Fruit fly (Drosophila melanogaster): ENCODE measurements around the gene CG4374.
A peak's percentile ranks its signal among the peaks of the same experiment; 100 is the strongest.

Gene CG4374

DNA sequence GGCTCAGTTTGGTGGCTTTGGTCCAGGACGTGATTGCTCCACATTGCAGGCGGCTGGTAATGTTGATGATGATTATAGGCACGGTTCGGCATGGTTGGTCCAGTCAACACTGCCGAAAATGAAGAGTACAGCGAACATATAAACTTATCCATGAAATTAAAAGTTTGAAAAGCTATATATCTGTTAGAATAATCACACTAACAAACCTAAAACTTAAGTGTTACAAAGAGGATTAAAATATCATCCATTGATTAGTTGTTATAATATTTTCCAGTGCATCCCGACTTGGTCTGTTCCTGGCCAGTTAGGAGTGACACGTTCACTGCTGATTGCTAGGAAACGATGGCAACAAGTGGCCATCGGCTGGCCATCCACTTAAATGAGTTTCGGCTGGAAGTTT, 72.4 kb downstream of the CG4374 start:
- TF ChIP-seq CG17801 (GFP tag; optimal IDR thresholded peaks at IDR 0.05; ENCODE audit: partially characterized antibody): no peak

DNA sequence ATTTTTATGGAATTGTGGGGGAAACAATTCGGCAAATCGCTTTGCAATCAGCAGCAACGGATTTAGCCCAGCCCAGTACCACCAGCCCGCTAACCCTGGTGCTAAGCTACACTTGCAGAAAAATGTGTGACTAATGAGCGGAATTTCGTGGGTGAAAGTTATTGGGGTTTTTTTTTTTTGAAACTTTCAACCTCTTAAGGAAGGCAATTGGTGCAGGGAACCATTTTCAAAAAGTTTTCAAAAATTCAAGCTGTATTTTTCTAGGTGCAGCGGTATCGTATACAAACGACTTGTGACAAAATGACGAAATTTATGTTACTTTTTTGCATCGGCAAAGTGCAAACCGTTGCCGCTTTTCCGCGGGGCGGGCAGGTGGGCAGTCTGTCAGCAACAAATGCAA, 73.1 kb downstream of the CG4374 start:
- no peak for TF ChIP-seq CG17801 (GFP tag; optimal IDR thresholded peaks at IDR 0.05; ENCODE audit: partially characterized antibody)

DNA sequence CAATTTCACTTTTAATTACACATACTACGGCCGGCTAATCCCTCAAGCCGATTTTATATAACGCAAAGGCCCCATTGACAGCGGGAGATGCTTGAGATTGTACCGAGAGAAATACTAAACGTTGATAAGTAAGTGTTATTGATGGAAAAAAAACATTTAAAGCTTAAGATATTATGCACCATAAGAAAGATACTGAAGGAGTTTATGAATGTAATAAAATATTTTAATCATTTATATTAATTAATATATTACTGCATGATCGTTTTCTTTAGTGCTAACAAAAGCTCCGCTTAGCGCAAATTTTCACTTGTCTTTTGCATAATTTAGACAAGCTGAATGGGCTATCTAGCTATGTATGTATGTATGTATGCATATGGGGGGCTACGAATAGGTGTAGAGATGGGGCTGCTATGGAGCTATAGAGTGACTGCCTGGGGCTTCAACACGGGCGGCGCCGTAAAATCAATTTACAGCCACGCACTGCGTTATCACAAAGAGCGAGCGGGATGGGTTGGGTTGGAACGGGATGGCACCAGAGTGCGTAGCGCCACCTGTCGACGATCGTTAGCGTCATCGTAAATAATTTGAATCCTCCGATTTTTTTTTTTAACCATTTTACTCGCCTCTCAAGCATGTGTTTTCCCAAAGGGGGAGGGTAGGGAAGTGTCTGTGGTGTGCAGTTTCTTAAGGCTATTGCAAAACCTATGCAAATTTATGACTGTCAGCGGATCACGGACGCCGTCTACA, 75.4 kb downstream of the CG4374 start:
- TF ChIP-seq CG17801 (GFP tag; optimal IDR thresholded peaks at IDR 0.05; ENCODE audit: partially characterized antibody): no peak

dm6 chr3R:23395720-23396119, 76.4 kb downstream of the CG4374 start:
- no peak for TF ChIP-seq CG17801 (GFP tag; optimal IDR thresholded peaks at IDR 0.05; ENCODE audit: partially characterized antibody)

DNA sequence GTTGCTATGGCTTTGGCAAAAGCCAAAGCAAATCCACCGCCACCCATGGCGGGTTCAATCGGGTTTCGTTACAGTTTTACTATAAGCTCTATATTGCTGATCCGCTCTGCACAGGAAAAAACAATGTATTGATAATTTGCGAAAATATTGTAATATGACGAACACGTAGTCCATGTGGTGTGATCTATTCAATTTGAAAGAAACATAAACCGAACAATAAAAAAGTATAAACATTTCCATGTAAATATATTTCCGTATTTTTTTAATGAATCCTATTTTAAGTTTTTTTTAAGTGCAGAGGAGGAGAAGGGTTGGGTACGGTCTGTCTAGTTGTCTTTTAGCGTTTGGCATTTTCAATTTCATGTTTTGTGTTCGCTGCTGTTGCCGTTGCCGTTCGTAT, 78.6 kb downstream of the CG4374 start:
- no peak for TF ChIP-seq CG17801 (GFP tag; optimal IDR thresholded peaks at IDR 0.05; ENCODE audit: partially characterized antibody)

DNA sequence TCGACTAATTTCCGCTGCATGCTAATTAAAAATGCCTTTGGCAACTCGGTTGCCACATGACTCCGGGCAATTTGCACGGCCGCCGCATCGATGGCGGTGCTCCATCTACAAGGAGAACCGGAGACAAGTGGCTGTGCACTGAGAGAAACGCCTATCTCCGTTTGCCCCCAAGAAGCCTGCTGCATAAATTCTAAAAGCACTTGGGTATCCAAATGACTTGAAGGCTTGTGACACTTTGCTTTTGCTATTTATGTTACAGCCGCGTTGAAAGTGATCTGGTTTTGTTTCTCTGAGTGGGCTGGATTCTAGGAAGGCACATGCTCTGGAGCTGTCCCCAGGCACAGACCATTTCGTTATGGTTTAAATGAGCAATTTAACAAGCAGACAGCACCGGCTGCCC, 79.8 kb downstream of the CG4374 start:
- no peak for TF ChIP-seq CG17801 (GFP tag; optimal IDR thresholded peaks at IDR 0.05; ENCODE audit: partially characterized antibody)

- no peak for TF ChIP-seq CG17801 (GFP tag; optimal IDR thresholded peaks at IDR 0.05; ENCODE audit: partially characterized antibody)
These were observed 81.2 kb downstream of the CG4374 start for dm6 chr3R:23390769-23391309.

- TF ChIP-seq CG17801 (GFP tag; optimal IDR thresholded peaks at IDR 0.05; ENCODE audit: partially characterized antibody): no peak
These were observed 83.3 kb downstream of the CG4374 start, which contains the start of gene CG31515 for dm6 chr3R:23388798-23389197. Gene CG31515, minus strand, starts transcription at chr3R:23388898.

dm6 chr3R:23386907-23387306, 85.2 kb downstream of the CG4374 start:
- TF ChIP-seq CG17801 (GFP tag; optimal IDR thresholded peaks at IDR 0.05; ENCODE audit: partially characterized antibody): no peak

- TF ChIP-seq CG17801 (GFP tag; optimal IDR thresholded peaks at IDR 0.05; ENCODE audit: partially characterized antibody): peak; percentile 6
These were observed 86.0 kb downstream of the CG4374 start for dm6 chr3R:23386021-23386457.

DNA sequence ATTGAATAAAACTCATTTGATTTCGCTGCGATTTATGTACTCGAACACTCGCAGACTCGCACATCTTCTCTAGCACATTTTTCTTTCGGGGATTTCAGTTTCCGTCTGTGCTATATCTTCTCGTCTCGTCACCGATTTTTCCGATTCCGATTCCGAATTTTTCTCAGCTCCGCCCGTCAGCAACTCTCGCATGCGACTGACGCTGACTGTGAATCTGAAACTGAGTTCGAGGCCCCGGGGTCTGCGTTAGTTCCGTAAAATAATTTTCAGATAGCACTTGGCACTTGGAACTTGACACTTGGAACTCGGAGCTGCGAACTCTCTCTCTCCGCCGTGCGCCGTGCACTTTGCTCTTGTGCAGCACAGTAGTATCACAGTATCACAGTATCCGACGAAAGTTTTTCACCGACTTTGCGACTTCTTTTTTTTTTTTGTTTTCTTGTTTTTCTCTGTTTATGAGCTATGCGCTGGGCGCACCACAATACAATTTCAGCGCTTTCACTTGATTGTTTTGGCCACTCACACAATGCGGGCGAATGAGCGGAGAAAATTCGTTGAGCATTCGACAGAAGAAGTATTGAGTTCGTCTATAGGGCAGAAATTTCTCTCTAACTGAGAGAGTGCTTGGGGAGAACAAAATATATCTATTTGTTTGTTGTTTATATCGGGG, 87.4 kb downstream of the CG4374 start, which contains the start of gene CG4393:
CG4393 (minus strand) TSS at position 187 of the 670 bp plus-strand sequence.
- peak; percentile 49 for TF ChIP-seq CG17801 (GFP tag; optimal IDR thresholded peaks at IDR 0.05; ENCODE audit: partially characterized antibody)

- no peak for TF ChIP-seq CG17801 (GFP tag; optimal IDR thresholded peaks at IDR 0.05; ENCODE audit: partially characterized antibody)
These were observed 88.4 kb downstream of the CG4374 start for dm6 chr3R:23383723-23384122.

DNA sequence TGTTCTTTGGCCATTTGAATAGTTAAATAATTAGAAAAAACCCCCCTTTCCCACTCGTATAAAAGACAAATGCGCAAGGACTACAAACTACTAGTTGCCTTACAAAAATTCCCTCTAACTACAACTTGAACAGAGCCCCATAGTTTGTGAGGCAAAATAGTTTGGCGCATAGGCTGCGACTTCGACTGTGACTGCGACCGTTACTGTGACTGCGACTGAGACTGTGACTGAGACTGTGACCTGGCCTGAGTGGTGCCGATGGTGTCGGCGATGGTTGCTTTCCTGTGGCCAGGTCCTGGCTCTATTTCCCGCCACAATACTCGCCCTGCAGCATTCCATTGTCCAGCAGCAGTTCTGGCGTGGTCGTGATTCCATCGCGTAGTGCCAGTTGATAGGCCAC, 94.8 kb downstream of the CG4374 start:
- TF ChIP-seq CG17801 (GFP tag; optimal IDR thresholded peaks at IDR 0.05; ENCODE audit: partially characterized antibody): no peak

dm6 chr3R:23374290-23374689, 97.8 kb downstream of the CG4374 start:
- TF ChIP-seq CG17801 (GFP tag; optimal IDR thresholded peaks at IDR 0.05; ENCODE audit: partially characterized antibody): peak; percentile 88

dm6 chr3R:23373403-23373802, 98.7 kb downstream of the CG4374 start, which contains the start of gene CG42828:
Gene CG42828, plus strand, starts transcription at chr3R:23373703.
- TF ChIP-seq CG17801 (GFP tag; optimal IDR thresholded peaks at IDR 0.05; ENCODE audit: partially characterized antibody): no peak

- TF ChIP-seq CG17801 (GFP tag; optimal IDR thresholded peaks at IDR 0.05; ENCODE audit: partially characterized antibody): no peak
These were observed 99.5 kb downstream of the CG4374 start, which contains the start of gene CG42827 for dm6 chr3R:23372624-23373023. Gene CG42827, plus strand, starts transcription at chr3R:23372924.
